Worm (Caenorhabditis elegans): ENCODE measurements around the gene C06A1.6.

Gene C06A1.6

DNA sequence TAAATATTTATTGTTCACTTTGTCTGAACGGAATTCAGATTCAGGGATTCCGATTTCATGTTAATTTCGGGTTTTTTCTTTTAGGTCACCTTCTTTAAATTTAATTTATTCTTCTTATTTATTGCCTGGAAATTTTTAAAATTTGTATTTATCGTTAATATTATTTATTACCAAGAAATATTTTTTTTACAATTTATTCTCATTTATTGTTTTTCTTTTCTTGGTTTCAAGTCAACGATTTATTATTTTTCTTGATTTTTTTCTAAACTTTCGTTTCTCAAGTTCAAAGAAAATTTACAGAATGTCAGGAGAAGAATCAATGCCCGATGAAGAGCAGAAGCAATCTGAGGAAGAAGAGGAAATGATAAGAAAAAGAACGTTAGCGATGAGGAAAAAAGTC, 23.3 kb upstream of the C06A1.6 start, which contains the start of gene crn-3:
TSS of gene crn-3 (plus strand) at position 301 of the 400 bp plus-strand sequence.
- TF ChIP-seq pbrm-1 (GFP tag; IDR thresholded peaks at IDR 0.05) (0 out of 2 replicates have a peak, but pooled peaks have one; percentile 22), aptf-2 (GFP tag; conservative IDR thresholded peaks at IDR 0.05) (no peak), madf-6 (GFP tag; IDR thresholded peaks at IDR 0.05) (0 out of 2 replicates have a peak, but pooled peaks have one; percentile 37), snpc-1.1 (tag; optimal IDR thresholded peaks at IDR 0.05; ENCODE audit: insufficient read depth) (no peak), nhr-27 (tag; optimal IDR thresholded peaks at IDR 0.05) (no peak), nfyb-1 (GFP tag; IDR thresholded peaks at IDR 0.05) (no peak), ekl-4 (GFP tag; IDR thresholded peaks at IDR 0.05) (0 out of 2 replicates have a peak, but pooled peaks have one; percentile 18)

DNA sequence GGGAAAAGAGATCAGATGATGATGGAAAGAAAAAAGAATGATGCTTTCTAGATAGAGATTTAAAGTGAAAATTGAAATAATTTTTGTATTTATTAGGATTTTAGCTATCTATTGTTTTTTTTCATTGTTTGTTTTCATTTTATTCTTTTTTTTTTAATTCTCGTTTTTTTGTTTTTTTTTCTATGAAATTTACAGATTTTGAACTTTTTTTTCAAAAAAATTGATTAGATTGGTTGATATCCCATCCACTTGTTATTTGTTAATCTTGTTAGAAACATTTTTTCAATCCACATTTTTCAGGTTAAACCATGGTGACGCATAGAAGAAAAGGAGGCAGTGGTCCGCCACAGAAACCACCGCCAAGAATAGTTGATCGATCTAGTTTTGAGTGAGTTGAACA, 19.6 kb upstream of the C06A1.6 start, which contains the start of gene algn-9:
TSS of gene algn-9 (plus strand) at position 301 of the 400 bp plus-strand sequence.
- TF ChIP-seq attf-3 (GFP tag; conservative IDR thresholded peaks at IDR 0.05) (no peak), F10E7.11 (tag; optimal IDR thresholded peaks at IDR 0.05) (no peak), Y95B8A.8 (GFP tag; IDR thresholded peaks at IDR 0.05) (0 out of 2 replicates have a peak, but pooled peaks have one; percentile 11), dox-1 (GFP tag; IDR thresholded peaks at IDR 0.05) (no peak), F23B12.7 (tag; optimal IDR thresholded peaks at IDR 0.05; ENCODE audit: insufficient read depth) (no peak)

DNA sequence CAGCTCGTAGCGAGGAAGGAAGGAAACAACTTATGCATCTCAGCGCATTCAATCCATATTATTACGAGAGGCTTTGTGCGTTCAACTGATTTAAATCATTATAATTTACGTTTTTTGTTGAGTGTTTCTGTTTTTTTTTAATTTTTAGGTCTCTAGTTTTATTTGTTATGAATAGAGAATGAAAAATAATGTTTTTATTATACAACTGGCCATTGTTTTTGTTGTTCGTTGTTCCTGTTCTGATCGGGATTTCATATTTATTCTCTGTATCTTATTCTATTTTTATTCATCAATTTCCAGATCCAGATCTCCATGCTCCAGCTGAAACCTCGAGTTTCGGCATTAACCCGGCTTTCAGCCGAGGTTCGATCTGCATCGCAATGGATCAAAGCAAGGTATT, 17.8 kb upstream of the C06A1.6 start, which contains the start of gene mrps-22:
TSS of gene mrps-22 (plus strand) at position 301 of the 400 bp plus-strand sequence.
- no peak for TF ChIP-seq ceh-91 (GFP tag; IDR thresholded peaks at IDR 0.05)

DNA sequence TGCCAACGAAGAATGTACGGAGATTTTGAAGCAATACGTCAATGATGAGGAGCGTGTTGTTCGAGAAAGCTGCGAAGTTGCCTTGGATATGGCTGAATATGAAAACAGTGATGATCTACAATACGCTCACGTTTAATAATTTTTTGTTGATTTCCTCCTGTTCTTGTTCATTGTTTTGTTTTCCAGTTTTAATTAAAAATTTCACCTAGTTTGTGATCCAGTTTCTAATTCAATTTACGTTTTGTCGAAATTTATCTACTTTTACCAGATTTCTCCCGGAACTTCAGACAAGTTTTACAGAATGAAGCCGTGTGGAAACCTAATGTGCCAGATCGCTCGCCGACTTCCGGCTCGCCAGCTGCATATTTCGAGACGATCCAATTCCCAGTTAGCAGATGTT, 16.4 kb upstream of the C06A1.6 start, which contains the start of gene dap-3:
TSS of gene dap-3 (plus strand) at position 301 of the 400 bp plus-strand sequence.
- TF ChIP-seq mes-4 (tag; optimal IDR thresholded peaks at IDR 0.05): no peak
- no peak for TF ChIP-seq tbx-9 (tag; optimal IDR thresholded peaks at IDR 0.05; ENCODE audit: borderline replicate concordance)
- no peak for TF ChIP-seq pbrm-1 (GFP tag; IDR thresholded peaks at IDR 0.05)
- TF ChIP-seq K11D2.4 (GFP tag; IDR thresholded peaks at IDR 0.05): no peak
- TF ChIP-seq F37B4.10 (GFP tag; IDR thresholded peaks at IDR 0.05): no peak
- TF ChIP-seq B0035.1 (tag; optimal IDR thresholded peaks at IDR 0.05): no peak
- no peak for TF ChIP-seq unc-130 (GFP tag; optimal IDR thresholded peaks at IDR 0.05)
- TF ChIP-seq tbp1 (GFP tag; optimal IDR thresholded peaks at IDR 0.05): no peak
- no peak for TF ChIP-seq hrde-1 (tag; optimal IDR thresholded peaks at IDR 0.05; ENCODE audit: borderline replicate concordance)
- TF ChIP-seq attf-5 (GFP tag; optimal IDR thresholded peaks at IDR 0.05): no peak
- TF ChIP-seq Y53F4B.3 (GFP tag; IDR thresholded peaks at IDR 0.05): no peak
- TF ChIP-seq nhr-179 (tag; optimal IDR thresholded peaks at IDR 0.05): no peak
- no peak for TF ChIP-seq let-526 (GFP tag; IDR thresholded peaks at IDR 0.05)
- no peak for TF ChIP-seq rcor-1 (GFP tag; IDR thresholded peaks at IDR 0.05)

DNA sequence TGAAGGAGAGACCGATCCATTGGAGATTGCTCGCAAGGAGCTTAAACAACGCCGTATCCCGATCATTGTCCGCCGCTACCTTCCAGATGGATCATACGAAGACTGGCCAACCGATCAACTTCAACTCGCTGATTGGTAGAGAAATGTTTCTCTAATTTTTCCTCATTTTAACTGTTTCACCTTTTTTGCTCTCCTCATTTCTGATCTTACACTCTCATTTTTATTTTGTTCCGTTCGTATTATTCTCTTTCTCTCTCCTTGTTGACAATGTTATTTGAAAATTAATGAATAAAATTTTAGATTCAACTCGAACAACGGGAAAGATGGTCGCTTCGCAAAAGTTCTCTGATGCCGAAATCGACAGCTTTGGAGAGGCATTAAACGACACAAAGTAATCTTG, 15.2 kb upstream of the C06A1.6 start, which contains the start of gene dohh-1:
TSS of gene dohh-1 (plus strand) at position 301 of the 400 bp plus-strand sequence.
- TF ChIP-seq F49E8.2 (tag; optimal IDR thresholded peaks at IDR 0.05; ENCODE audit: insufficient read depth): no peak
- no peak for TF ChIP-seq sptf-2 (GFP tag; optimal IDR thresholded peaks at IDR 0.05)
- no peak for TF ChIP-seq C06A6.2 (GFP tag; conservative IDR thresholded peaks at IDR 0.05)
- no peak for TF ChIP-seq ets-4 (GFP tag; optimal IDR thresholded peaks at IDR 0.05)
- no peak for TF ChIP-seq pha-4 (tag; optimal IDR thresholded peaks at IDR 0.05)
- no peak for TF ChIP-seq Y95B8A.8 (GFP tag; IDR thresholded peaks at IDR 0.05)
- TF ChIP-seq nfya-2 (GFP tag; IDR thresholded peaks at IDR 0.05): no peak
- no peak for TF ChIP-seq ztf-6 (GFP tag; IDR thresholded peaks at IDR 0.05)
- TF ChIP-seq lag-1 (GFP tag; IDR thresholded peaks at IDR 0.05): no peak
- TF ChIP-seq efl-1 (GFP tag; optimal IDR thresholded peaks at IDR 0.05): no peak
- TF ChIP-seq hlh-26 (GFP tag; conservative IDR thresholded peaks at IDR 0.05): no peak
- no peak for TF ChIP-seq hsf-1 (GFP tag; IDR thresholded peaks at IDR 0.05)
- TF ChIP-seq unc-62 (GFP tag; optimal IDR thresholded peaks at IDR 0.05): no peak
- no peak for TF ChIP-seq him-1 (tag; optimal IDR thresholded peaks at IDR 0.05)
- TF ChIP-seq nhr-27 (tag; optimal IDR thresholded peaks at IDR 0.05): no peak

All from whole organism, young adult.